Worm (Caenorhabditis elegans): ENCODE results near the gene ZK892.4.

- TF ChIP-seq jun-1 (tag; optimal IDR thresholded peaks at IDR 0.05) (no peak), C34B4.2 (tag; optimal IDR thresholded peaks at IDR 0.05) (no peak), lin-35 (GFP tag; optimal IDR thresholded peaks at IDR 0.05) (no peak), ceh-82 (tag; optimal IDR thresholded peaks at IDR 0.05) (no peak)
Observed at ce11 chrII:9976405-9976804, 30.0 kb upstream of the ZK892.4 start, which contains the start of gene R53.8.
